Fruit fly (Drosophila melanogaster) whole organism, embryonic: Measurements from ENCODE around the gene CG33267.
A peak's percentile ranks its signal among the peaks of the same experiment; 100 is the strongest.

ENCODE experiments used
- Abd-B ChIP-seq: fragments of 200-800 bp; sonication (Bioruptor generic); optimal IDR thresholded peaks from 2 replicates; lab custom pipeline; 2018; ENCODE audit warnings: missing biosample characterization, mild to moderate bottlenecking, missing genetic modification characterization, moderate library complexity
- CG1024 ChIP-seq: fragments of 200-800 bp; sonication (Bioruptor generic); IDR thresholded peaks from 2 replicates; pipeline ENCODE4 v1.3.6; 2022; ENCODE audit warnings: missing biosample characterization, missing genetic modification characterization
- CG10267 ChIP-seq: fragments of 200-800 bp; sonication (Bioruptor generic); optimal IDR thresholded peaks from 2 replicates; lab custom pipeline; 2018; ENCODE audit warnings: missing biosample characterization, mild to moderate bottlenecking, missing genetic modification characterization, moderate library complexity
- CG11247 ChIP-seq: fragments of 200-800 bp; sonication (Bioruptor generic); IDR thresholded peaks from 2 replicates; pipeline ENCODE4 v1.3.6; 2022; ENCODE audit warnings: missing biosample characterization, missing genetic modification characterization
- CG14965 ChIP-seq: fragments of 200-800 bp; sonication (Bioruptor generic); optimal IDR thresholded peaks from 2 replicates; lab custom pipeline; 2016; ENCODE audit warnings: missing biosample characterization, missing genetic modification characterization, borderline replicate concordance
- CG2116 ChIP-seq: fragments of 200-800 bp; sonication (Bioruptor generic); optimal IDR thresholded peaks from 3 replicates; lab custom pipeline; 2018; ENCODE audit warnings: missing biosample characterization, mild to moderate bottlenecking, missing genetic modification characterization
- CG2202 ChIP-seq: fragments of 200-800 bp; sonication (Bioruptor generic); optimal IDR thresholded peaks from 2 replicates; lab custom pipeline; 2018; ENCODE audit warnings: missing biosample characterization, mild to moderate bottlenecking, missing genetic modification characterization
- CG2712 ChIP-seq: fragments of 200-800 bp; optimal IDR thresholded peaks from 3 replicates; lab custom pipeline; 2019; ENCODE audit warnings: missing biosample characterization, mild to moderate bottlenecking, missing genetic modification characterization, moderate library complexity
- CG2875 ChIP-seq: fragments of 200-800 bp; sonication (Bioruptor generic); optimal IDR thresholded peaks from 2 replicates; lab custom pipeline; 2017; ENCODE audit warnings: missing biosample characterization, mild to moderate bottlenecking, missing genetic modification characterization, missing genetic modification reagents
- CG4328 ChIP-seq: fragments of 200-800 bp; sonication (Bioruptor generic); optimal IDR thresholded peaks from 3 replicates; lab custom pipeline; 2017; ENCODE audit warnings: missing biosample characterization, missing genetic modification reagents, missing genetic modification characterization
- CG4730 ChIP-seq: fragments of 200-800 bp; sonication (Bioruptor generic); IDR thresholded peaks from 2 replicates; pipeline ENCODE4 v1.3.6; 2022; ENCODE audit warnings: missing biosample characterization, missing genetic modification characterization
- CG4820 ChIP-seq: fragments of 200-800 bp; sonication (Bioruptor generic); optimal IDR thresholded peaks from 3 replicates; lab custom pipeline; 2016; ENCODE audit warnings: missing biosample characterization, missing genetic modification characterization
- CG6654 ChIP-seq: fragments of 200-800 bp; sonication (Bioruptor generic); optimal IDR thresholded peaks from 2 replicates; lab custom pipeline; 2017; ENCODE audit warnings: missing biosample characterization, mild to moderate bottlenecking, missing genetic modification characterization
- CG6854 ChIP-seq: fragments of 200-800 bp; sonication (Bioruptor generic); optimal IDR thresholded peaks from 3 replicates; lab custom pipeline; 2017; ENCODE audit warnings: missing biosample characterization, mild to moderate bottlenecking, missing genetic modification characterization
- CG7357 ChIP-seq: fragments of 200-800 bp; sonication (Bioruptor generic); IDR thresholded peaks from 3 replicates; pipeline ENCODE4 v1.3.6; 2022; ENCODE audit warnings: missing biosample characterization, missing genetic modification characterization
- CG7372 ChIP-seq: fragments of 200-800 bp; sonication (Bioruptor generic); IDR thresholded peaks from 2 replicates; pipeline ENCODE4 v1.3.6; 2022; ENCODE audit warnings: missing biosample characterization, missing genetic modification characterization
- CG9727 ChIP-seq: fragments of 200-800 bp; sonication (Bioruptor generic); optimal IDR thresholded peaks from 3 replicates; lab custom pipeline; 2017; ENCODE audit warnings: missing biosample characterization, mild to moderate bottlenecking, missing genetic modification characterization
- CrebB ChIP-seq: fragments of 200-800 bp; sonication (Bioruptor generic); optimal IDR thresholded peaks from 3 replicates; lab custom pipeline; 2018; ENCODE audit warnings: missing biosample characterization, mild to moderate bottlenecking, missing genetic modification characterization
- Dek ChIP-seq: fragments of 200-800 bp; sonication (Bioruptor generic); optimal IDR thresholded peaks from 3 replicates; lab custom pipeline; 2019; ENCODE audit warnings: missing biosample characterization, mild to moderate bottlenecking, missing genetic modification characterization, moderate library complexity
- Dip2 ChIP-seq: fragments of 200-800 bp; sonication (Bioruptor generic); IDR thresholded peaks from 2 replicates; pipeline ENCODE4 v1.3.6; 2022; ENCODE audit warnings: missing biosample characterization, missing genetic modification characterization
- Doc3 ChIP-seq: fragments of 200-800 bp; sonication (Bioruptor generic); IDR thresholded peaks from 3 replicates; pipeline ENCODE4 v1.3.6; 2022; ENCODE audit warnings: missing biosample characterization, missing genetic modification characterization; ENCODE audit not compliant: partially characterized antibody
- Ets97D ChIP-seq: fragments of 200-800 bp; sonication (Bioruptor generic); optimal IDR thresholded peaks from 3 replicates; lab custom pipeline; 2016; ENCODE audit warnings: missing biosample characterization, missing genetic modification characterization
- Hr78 ChIP-seq, 2 experiments: fragments of 200-800 bp in 1 of 2; fragments of >200 bp in 1 of 2; sonication (Bioruptor generic) in 1 of 2; optimal IDR thresholded peaks; 2 replicates each; lab custom pipeline; 2017 to 2019; ENCODE audit warnings: missing biosample characterization in 2 of 2, missing genetic modification characterization in 2 of 2, mild to moderate bottlenecking in 1 of 2, moderate library complexity in 1 of 2
- Mrtf ChIP-seq: fragments of 200-800 bp; sonication (Bioruptor generic); IDR thresholded peaks from 3 replicates; pipeline ENCODE4 v1.3.6; 2022; ENCODE audit warnings: missing biosample characterization, missing genetic modification characterization
- NfI ChIP-seq: fragments of 200-800 bp; sonication (Bioruptor generic); optimal IDR thresholded peaks from 3 replicates; lab custom pipeline; 2018; ENCODE audit warnings: missing biosample characterization, mild to moderate bottlenecking, missing genetic modification characterization, moderate library complexity
- Pdp1 ChIP-seq, 2 experiments: fragments of 200-800 bp; sonication (Bioruptor generic); optimal IDR thresholded peaks; 3 replicates each; lab custom pipeline; 2016; ENCODE audit warnings: missing biosample characterization in 2 of 2, missing genetic modification characterization in 2 of 2, mild to moderate bottlenecking in 1 of 2, moderate library complexity in 1 of 2
- aop ChIP-seq: fragments of 200-800 bp; sonication (Bioruptor generic); IDR thresholded peaks from 2 replicates; pipeline ENCODE4 v1.3.6; 2022; ENCODE audit warnings: missing biosample characterization, missing genetic modification characterization
- bcd ChIP-seq: fragments of 200-800 bp; sonication (Bioruptor generic); optimal IDR thresholded peaks from 2 replicates; lab custom pipeline; 2017; ENCODE audit warnings: missing biosample characterization, mild to moderate bottlenecking, missing genetic modification characterization
- bigmax ChIP-seq: fragments of 200-800 bp; sonication (Bioruptor generic); optimal IDR thresholded peaks from 2 replicates; lab custom pipeline; 2018; ENCODE audit warnings: missing biosample characterization, mild to moderate bottlenecking, missing genetic modification characterization
- bowl ChIP-seq: fragments of 200-800 bp; sonication (Bioruptor generic); IDR thresholded peaks from 2 replicates; pipeline ENCODE4 v1.3.6; 2022; ENCODE audit warnings: missing biosample characterization, missing genetic modification characterization
- cad ChIP-seq: fragments of >200 bp; optimal IDR thresholded peaks from 2 replicates; lab custom pipeline; 2017; ENCODE audit warnings: missing biosample characterization, missing genetic modification characterization
- cg ChIP-seq: fragments of 200-800 bp; sonication (Bioruptor generic); optimal IDR thresholded peaks from 3 replicates; lab custom pipeline; 2019; ENCODE audit warnings: missing biosample characterization, mild to moderate bottlenecking, missing genetic modification characterization, moderate library complexity
- ci ChIP-seq: fragments of 200-800 bp; sonication (Bioruptor generic); IDR thresholded peaks from 3 replicates; pipeline ENCODE4 v1.3.6; 2022; ENCODE audit warnings: missing biosample characterization, missing genetic modification characterization
- crp ChIP-seq, 2 experiments: fragments of 200-800 bp; sonication (Bioruptor generic); optimal IDR thresholded peaks; 2 replicates in 1 of 2; 3 replicates in 1 of 2; lab custom pipeline; 2017; ENCODE audit warnings: missing biosample characterization in 2 of 2, missing genetic modification characterization in 2 of 2, mild to moderate bottlenecking in 1 of 2, moderate library complexity in 1 of 2
- danr ChIP-seq: fragments of 200-800 bp; sonication (Bioruptor generic); IDR thresholded peaks from 2 replicates; pipeline ENCODE4 v1.3.6; 2022; ENCODE audit warnings: missing biosample characterization, missing genetic modification characterization
- fd64A ChIP-seq: fragments of 200-800 bp; sonication (Bioruptor generic); optimal IDR thresholded peaks from 3 replicates; lab custom pipeline; 2018; ENCODE audit warnings: missing biosample characterization, mild to moderate bottlenecking, missing genetic modification characterization
- fru ChIP-seq: fragments of >200 bp; optimal IDR thresholded peaks from 2 replicates; lab custom pipeline; 2017
- ftz-f1 ChIP-seq: fragments of 200-800 bp; sonication (Bioruptor generic); optimal IDR thresholded peaks from 2 replicates; lab custom pipeline; 2016; ENCODE audit warnings: missing biosample characterization, missing genetic modification characterization
- grau ChIP-seq: fragments of 200-800 bp; optimal IDR thresholded peaks from 3 replicates; lab custom pipeline; 2019; ENCODE audit warnings: missing biosample characterization, mild to moderate bottlenecking, missing genetic modification characterization, moderate library complexity
- hbn ChIP-seq: fragments of 200-800 bp; sonication (Bioruptor generic); IDR thresholded peaks from 2 replicates; pipeline ENCODE4 v1.3.6; 2022; ENCODE audit warnings: missing biosample characterization, missing genetic modification characterization; ENCODE audit not compliant: partially characterized antibody
- hth ChIP-seq: fragments of >200 bp; optimal IDR thresholded peaks from 2 replicates; lab custom pipeline; 2017; ENCODE audit warnings: inconsistent platforms
- ind ChIP-seq: fragments of 200-800 bp; sonication (Bioruptor generic); optimal IDR thresholded peaks from 3 replicates; lab custom pipeline; 2016; ENCODE audit warnings: missing biosample characterization, missing genetic modification characterization
- lab ChIP-seq: fragments of 200-800 bp; sonication (Bioruptor generic); optimal IDR thresholded peaks from 3 replicates; lab custom pipeline; 2017; ENCODE audit warnings: missing biosample characterization, missing genetic modification characterization, mild to moderate bottlenecking, moderate library complexity, missing genetic modification reagents
- lbe ChIP-seq: fragments of 200-800 bp; sonication (Bioruptor generic); optimal IDR thresholded peaks from 2 replicates; lab custom pipeline; 2016; ENCODE audit warnings: missing biosample characterization, mild to moderate bottlenecking, missing genetic modification characterization
- pum ChIP-seq: fragments of 200-800 bp; sonication (Bioruptor generic); optimal IDR thresholded peaks from 2 replicates; lab custom pipeline; 2016; ENCODE audit warnings: missing biosample characterization, missing genetic modification characterization
- seq ChIP-seq: fragments of 200-800 bp; sonication (Bioruptor generic); IDR thresholded peaks from 2 replicates; pipeline ENCODE4 v1.3.6; 2022; ENCODE audit warnings: missing biosample characterization, missing genetic modification characterization
- slou ChIP-seq: fragments of 200-800 bp; sonication (Bioruptor generic); optimal IDR thresholded peaks from 3 replicates; lab custom pipeline; 2016; ENCODE audit warnings: missing biosample characterization, missing genetic modification characterization
- slp2 ChIP-seq: fragments of 200-800 bp; sonication (Bioruptor generic); optimal IDR thresholded peaks from 2 replicates; lab custom pipeline; 2016; ENCODE audit warnings: missing biosample characterization, missing genetic modification characterization
- sug ChIP-seq: fragments of 200-800 bp; optimal IDR thresholded peaks from 2 replicates; lab custom pipeline; 2019; ENCODE audit warnings: missing biosample characterization, mild to moderate bottlenecking, missing genetic modification characterization, moderate library complexity
- tll ChIP-seq, 2 experiments: fragments of 200-800 bp in 1 of 2; fragments of >200 bp in 1 of 2; sonication (Bioruptor generic) in 1 of 2; optimal IDR thresholded peaks; 2 replicates each; lab custom pipeline; 2017 to 2019; ENCODE audit warnings: missing biosample characterization in 2 of 2, missing genetic modification characterization in 2 of 2, mild to moderate bottlenecking in 1 of 2, moderate library complexity in 1 of 2
- zen ChIP-seq: fragments of 200-800 bp; sonication (Bioruptor generic); optimal IDR thresholded peaks from 3 replicates; lab custom pipeline; 2018; ENCODE audit warnings: missing biosample characterization, mild to moderate bottlenecking, missing genetic modification characterization, moderate library complexity
- zfh2 ChIP-seq: fragments of 200-800 bp; sonication (Bioruptor generic); optimal IDR thresholded peaks from 2 replicates; lab custom pipeline; 2016; ENCODE audit warnings: missing biosample characterization, missing genetic modification characterization

CG33267 gene

DNA sequence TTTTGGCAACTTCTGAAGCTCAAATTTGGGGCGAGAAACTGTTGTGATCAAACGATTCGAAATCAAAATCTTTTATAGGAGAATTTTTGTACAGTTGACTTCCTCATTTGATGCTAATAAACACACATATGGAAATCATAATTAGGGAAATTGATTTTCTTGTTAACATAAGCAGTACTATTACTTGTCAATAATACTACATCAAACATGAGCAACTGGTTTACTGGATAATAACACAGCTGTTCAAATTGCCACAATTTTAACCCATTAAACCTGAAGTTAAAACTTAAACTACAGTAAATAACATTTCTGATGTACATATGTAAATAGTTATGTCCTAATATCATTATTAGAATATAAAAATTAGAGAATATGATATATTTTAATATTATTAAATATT, 15.6 kb downstream of the CG33267 start, which contains the start of gene CG43390 (continued):
- peak; percentile 39 for TF ChIP-seq sug
- TF ChIP-seq slp2 (GFP tag; lab: Kevin White, UChicago), result no peak
- TF ChIP-seq CG11247, result peak; percentile 28; the same call in 1 of the 2 replicates
- no peak for TF ChIP-seq CG1024
- no peak for TF ChIP-seq Ets97D (GFP tag; lab: Kevin White, UChicago)
- TF ChIP-seq CG2202 (tag; lab: Kevin White, UChicago), result no peak
- TF ChIP-seq Pdp1 (GFP tag; optimal IDR thresholded peaks at IDR 0.05; lab: Kevin White, UChicago), result no peak
- TF ChIP-seq Dek (tag; lab: Kevin White, UChicago), result peak; percentile 72
- no peak for TF ChIP-seq aop (GFP tag; lab: Robert Waterston, UW)
- TF ChIP-seq hth (lab: Kevin White, UChicago), result no peak
- TF ChIP-seq CrebB, result peak; percentile 73
- no peak for TF ChIP-seq NfI (GFP tag; lab: Kevin White, UChicago)
- TF ChIP-seq bigmax (GFP tag; lab: Kevin White, UChicago), result no peak
- no peak for TF ChIP-seq CG10267
- TF ChIP-seq danr, result peak; percentile 9; the same call in 1 of the 2 replicates
- TF ChIP-seq zfh2 (GFP tag; lab: Kevin White, UChicago), result no peak
- no peak for TF ChIP-seq CG9727 (GFP tag; lab: Kevin White, UChicago)
- TF ChIP-seq CG7372 (GFP tag; lab: Robert Waterston, UW), result no peak
- no peak for TF ChIP-seq CG4820 (GFP tag; lab: Kevin White, UChicago)
- no peak for TF ChIP-seq hbn (GFP tag; lab: Robert Waterston, UW)
- no peak for TF ChIP-seq zen (tag; lab: Kevin White, UChicago)
- TF ChIP-seq crp (GFP tag; optimal IDR thresholded peaks at IDR 0.05; lab: Kevin White, UChicago), result no peak
- no peak for TF ChIP-seq CG4328
- no peak for TF ChIP-seq CG2712 (tag; lab: Kevin White, UChicago)
- TF ChIP-seq lbe (GFP tag; lab: Kevin White, UChicago), result no peak
- TF ChIP-seq cg (GFP tag; lab: Kevin White, UChicago), result no peak
- TF ChIP-seq cad (GFP tag; lab: Kevin White, UChicago), result no peak
- TF ChIP-seq lab, result peak; percentile 88
- no peak for TF ChIP-seq CG6654 (GFP tag; lab: Kevin White, UChicago)
- no peak for TF ChIP-seq ftz-f1
- no peak for TF ChIP-seq Hr78 (GFP tag; optimal IDR thresholded peaks at IDR 0.05; lab: Kevin White, UChicago)
- no peak for TF ChIP-seq bowl (GFP tag; lab: Robert Waterston, UW)
- no peak for TF ChIP-seq Doc3
- no peak for TF ChIP-seq Abd-B (GFP tag; lab: Kevin White, UChicago)
- TF ChIP-seq Mrtf (GFP tag; lab: Robert Waterston, UW), result no peak
- TF ChIP-seq fru, result no peak
- no peak for TF ChIP-seq tll (GFP tag; optimal IDR thresholded peaks at IDR 0.05; lab: Kevin White, UChicago)
- no peak for TF ChIP-seq seq
- no peak for TF ChIP-seq ci (GFP tag; lab: Robert Waterston, UW)
- TF ChIP-seq fd64A (GFP tag; lab: Kevin White, UChicago), result no peak
- peak; percentile 4 for TF ChIP-seq slou (GFP tag; lab: Kevin White, UChicago)
- peak; percentile 53 for TF ChIP-seq CG6854
- TF ChIP-seq CG2116, result no peak
- peak; percentile 7 for TF ChIP-seq CG2875 (GFP tag; lab: Kevin White, UChicago)
- no peak for TF ChIP-seq CG7357 (GFP tag; lab: Robert Waterston, UW)
- no peak for TF ChIP-seq Dip2 (GFP tag; lab: Robert Waterston, UW)
- no peak for TF ChIP-seq ind (GFP tag; lab: Kevin White, UChicago)
- no peak for TF ChIP-seq CG14965 (GFP tag; lab: Kevin White, UChicago)
- TF ChIP-seq bcd (GFP tag; lab: Kevin White, UChicago), result peak; percentile 29
- peak; percentile 58 for TF ChIP-seq grau (tag; lab: Kevin White, UChicago)
- no peak for TF ChIP-seq pum
- TF ChIP-seq CG4730 (GFP tag; lab: Robert Waterston, UW), result no peak
